Fruit fly (Drosophila melanogaster) whole organism, pupa: Measurements from ENCODE around the gene scrt.

Experiments
- CG10348 ChIP-seq: fragments of 200-800 bp; sonication (Bioruptor generic); IDR thresholded peaks from 2 replicates; pipeline ENCODE4 v1.3.6; 2022; ENCODE audit warnings: missing biosample characterization, missing genetic modification characterization
- CG12605 ChIP-seq: fragments of 200-800 bp; sonication (Bioruptor generic); IDR thresholded peaks from 2 replicates; pipeline ENCODE4 v1.3.6; 2022; ENCODE audit warnings: missing biosample characterization, missing genetic modification characterization
- CG13204 ChIP-seq: fragments of 200-800 bp; sonication (Bioruptor generic); optimal IDR thresholded peaks from 2 replicates; lab custom pipeline; 2018; ENCODE audit warnings: missing biosample characterization, mild to moderate bottlenecking, missing genetic modification characterization, moderate library complexity
- CG14655 ChIP-seq: fragments of 200-800 bp; sonication (Bioruptor generic); optimal IDR thresholded peaks from 3 replicates; lab custom pipeline; 2017; ENCODE audit warnings: mild to moderate bottlenecking, missing biosample characterization, missing genetic modification reagents, missing genetic modification characterization
- CG15710 ChIP-seq: fragments of 200-800 bp; sonication (Bioruptor generic); optimal IDR thresholded peaks from 2 replicates; lab custom pipeline; 2018; ENCODE audit warnings: missing biosample characterization, mild to moderate bottlenecking, missing genetic modification characterization, moderate library complexity
- CG17806 ChIP-seq: fragments of 200-800 bp; sonication (Bioruptor generic); optimal IDR thresholded peaks from 2 replicates; lab custom pipeline; 2018; ENCODE audit warnings: missing biosample characterization, mild to moderate bottlenecking, missing genetic modification characterization, moderate library complexity
- CG32121 ChIP-seq: fragments of 200-800 bp; sonication (Bioruptor generic); IDR thresholded peaks from 2 replicates; pipeline ENCODE4 v1.3.6; 2022; ENCODE audit warnings: missing biosample characterization, missing genetic modification characterization
- CG34367 ChIP-seq: fragments of 200-800 bp; sonication (Bioruptor generic); optimal IDR thresholded peaks from 2 replicates; lab custom pipeline; 2018; ENCODE audit warnings: missing biosample characterization, mild to moderate bottlenecking, missing genetic modification characterization
- CG4496 ChIP-seq: fragments of 200-800 bp; sonication (Bioruptor generic); IDR thresholded peaks from 3 replicates; pipeline ENCODE4 v1.3.6; 2022; ENCODE audit warnings: missing biosample characterization, missing genetic modification characterization
- CG8159 ChIP-seq: fragments of 200-800 bp; sonication (Bioruptor generic); optimal IDR thresholded peaks from 3 replicates; lab custom pipeline; 2018; ENCODE audit warnings: missing biosample characterization, mild to moderate bottlenecking, missing genetic modification characterization, moderate library complexity
- CG8301 ChIP-seq: fragments of 200-800 bp; sonication (Bioruptor generic); optimal IDR thresholded peaks from 2 replicates; lab custom pipeline; 2018; ENCODE audit warnings: missing biosample characterization, mild to moderate bottlenecking, missing genetic modification characterization
- CG9948 ChIP-seq: fragments of 200-800 bp; sonication (Bioruptor generic); optimal IDR thresholded peaks from 2 replicates; lab custom pipeline; 2018; ENCODE audit warnings: missing biosample characterization, mild to moderate bottlenecking, missing genetic modification characterization, moderate library complexity
- D1 ChIP-seq: fragments of 200-800 bp; sonication (Bioruptor generic); optimal IDR thresholded peaks from 2 replicates; lab custom pipeline; 2018; ENCODE audit warnings: missing biosample characterization, mild to moderate bottlenecking, missing genetic modification characterization, moderate library complexity
- EcR ChIP-seq: fragments of 200-800 bp; sonication (Bioruptor generic); optimal IDR thresholded peaks from 3 replicates; lab custom pipeline; 2019; ENCODE audit warnings: missing biosample characterization, missing genetic modification characterization, mild to moderate bottlenecking, moderate library complexity, missing genetic modification reagents
- Ets98B ChIP-seq: fragments of 200-800 bp; sonication (Bioruptor generic); IDR thresholded peaks from 2 replicates; pipeline ENCODE4 v1.3.6; 2022; ENCODE audit warnings: missing biosample characterization, missing genetic modification characterization
- Pif1A ChIP-seq: fragments of 200-800 bp; sonication (Bioruptor generic); optimal IDR thresholded peaks from 3 replicates; lab custom pipeline; 2016; ENCODE audit warnings: missing biosample characterization, missing genetic modification characterization
- Pif1B ChIP-seq: fragments of 200-800 bp; sonication (Bioruptor generic); optimal IDR thresholded peaks from 3 replicates; lab custom pipeline; 2016; ENCODE audit warnings: missing biosample characterization, missing genetic modification characterization
- Snoo ChIP-seq: fragments of 200-800 bp; sonication (Bioruptor generic); optimal IDR thresholded peaks from 3 replicates; lab custom pipeline; 2017; ENCODE audit warnings: missing biosample characterization, mild to moderate bottlenecking, missing genetic modification characterization, inconsistent platforms
- fd96Ca ChIP-seq: fragments of 200-800 bp; sonication (Bioruptor generic); IDR thresholded peaks from 3 replicates; pipeline ENCODE4 v1.3.6; 2022; ENCODE audit warnings: missing biosample characterization, missing genetic modification characterization
- gl ChIP-seq: fragments of 200-800 bp; sonication (Bioruptor generic); optimal IDR thresholded peaks from 2 replicates; lab custom pipeline; 2018; ENCODE audit warnings: missing biosample characterization, mild to moderate bottlenecking, missing genetic modification characterization
- rn ChIP-seq: fragments of 200-800 bp; sonication (Bioruptor generic); IDR thresholded peaks from 2 replicates; pipeline ENCODE4 v1.3.6; 2022; ENCODE audit warnings: missing biosample characterization, missing genetic modification characterization

Gene scrt

dm6 chr3L:4018228-4018928 lies 34.7 kb downstream of the scrt start, which contains the start of gene FoxL1:
Gene FoxL1, plus strand, starts transcription at chr3L:4018878.
- TF ChIP-seq CG8159 = peak; percentile 15
- TF ChIP-seq EcR (GFP tag; lab: Kevin White, UChicago) = no peak
- no peak for TF ChIP-seq CG10348 (GFP tag; lab: Robert Waterston, UW)
- TF ChIP-seq gl (tag; lab: Kevin White, UChicago) = no peak
- no peak for TF ChIP-seq CG8301 (tag; lab: Kevin White, UChicago)
- TF ChIP-seq CG4496 (GFP tag; lab: Robert Waterston, UW) = no peak
- TF ChIP-seq CG9948 (tag; lab: Kevin White, UChicago) = no peak

- TF ChIP-seq EcR (GFP tag; lab: Kevin White, UChicago) (no peak), Snoo (tag; lab: Kevin White, UChicago) (no peak), Ets98B (no peak)
Measured at dm6 chr3L:4021260-4021831, 37.6 kb downstream of the scrt start, which contains the start of gene Mul1. Gene Mul1, plus strand, starts transcription at chr3L:4021457.

DNA sequence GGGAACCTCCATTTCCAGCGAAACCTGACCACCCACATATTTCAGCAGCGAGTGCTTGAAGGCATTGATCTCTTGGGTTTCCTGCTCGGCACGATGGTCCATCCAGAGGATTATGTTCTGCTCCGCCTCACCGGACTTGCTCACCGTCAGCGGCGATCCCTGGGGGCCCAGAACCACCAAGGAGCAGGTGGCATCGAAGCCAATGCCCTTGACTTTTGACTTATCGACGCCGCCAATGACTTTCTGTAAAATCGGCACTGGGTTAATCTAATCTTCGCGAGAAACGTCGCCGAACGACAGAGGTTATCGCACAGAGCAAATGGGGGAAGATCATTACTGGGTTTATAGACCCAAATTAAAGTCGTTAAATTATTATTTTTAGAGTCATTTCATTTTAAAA lies 40.8 kb downstream of the scrt start:
- no peak for TF ChIP-seq rn (GFP tag; lab: Robert Waterston, UW)
- TF ChIP-seq CG8159 = no peak
- no peak for TF ChIP-seq Snoo (tag; lab: Kevin White, UChicago)
- no peak for TF ChIP-seq CG15710 (tag; lab: Kevin White, UChicago)
- no peak for TF ChIP-seq Pif1A (GFP tag; lab: Kevin White, UChicago)
- TF ChIP-seq CG8301 (tag; lab: Kevin White, UChicago) = no peak
- no peak for TF ChIP-seq CG32121 (GFP tag; lab: Robert Waterston, UW)
- no peak for TF ChIP-seq CG34367 (tag; lab: Kevin White, UChicago)
- TF ChIP-seq CG4496 (GFP tag; lab: Robert Waterston, UW) = no peak
- TF ChIP-seq fd96Ca (GFP tag; lab: Robert Waterston, UW) = no peak
- no peak for TF ChIP-seq CG14655 (GFP tag; lab: Kevin White, UChicago)
- no peak for TF ChIP-seq CG10348 (GFP tag; lab: Robert Waterston, UW)
- TF ChIP-seq gl (tag; lab: Kevin White, UChicago) = no peak
- no peak for TF ChIP-seq CG9948 (tag; lab: Kevin White, UChicago)
- TF ChIP-seq Ets98B = no peak

DNA sequence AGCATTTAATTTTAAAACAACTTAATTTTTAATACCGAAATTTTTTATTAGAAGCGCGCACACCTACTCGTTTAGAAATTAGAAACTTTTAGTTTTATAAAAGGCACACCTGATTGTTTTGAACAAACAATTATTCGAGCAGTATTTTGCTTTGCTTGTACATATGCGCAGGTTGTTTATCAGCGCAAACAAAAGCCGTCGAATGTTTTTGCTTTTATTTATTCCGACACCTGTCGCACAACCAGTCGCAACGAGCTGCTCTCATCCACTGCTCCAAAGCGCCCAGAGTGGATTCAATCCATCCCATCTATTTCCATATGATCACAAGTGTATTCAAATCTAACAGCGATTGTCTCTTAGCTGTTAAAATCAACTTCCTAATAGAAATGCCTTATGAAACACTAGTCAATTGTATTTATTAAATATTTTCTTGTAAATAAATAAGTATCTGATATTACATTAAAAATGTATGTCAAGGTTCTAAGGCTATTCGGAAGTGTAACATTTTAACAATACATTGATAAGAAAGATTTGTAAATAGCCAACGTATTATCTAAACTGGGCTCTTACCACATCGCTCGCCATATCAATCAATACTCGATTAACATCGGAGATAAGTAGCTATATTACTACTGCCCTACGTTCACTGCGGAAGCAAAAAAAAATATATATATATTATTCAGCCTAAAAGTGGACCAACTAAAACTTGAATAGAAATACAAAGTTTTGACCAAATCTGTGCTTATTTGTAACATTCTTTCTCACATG lies 42.2 kb downstream of the scrt start, which contains the start of gene CG11594:
TSS of gene CG11594 (minus strand) at position 274 of the 768 bp plus-strand sequence.
- TF ChIP-seq CG4496 (GFP tag; lab: Robert Waterston, UW) (no peak), CG17806 (tag; lab: Kevin White, UChicago) (no peak), Pif1A (GFP tag; lab: Kevin White, UChicago) (no peak), CG32121 (GFP tag; lab: Robert Waterston, UW) (no peak), rn (GFP tag; lab: Robert Waterston, UW) (no peak), CG14655 (GFP tag; lab: Kevin White, UChicago) (no peak), CG8159 (no peak), CG13204 (GFP tag; lab: Kevin White, UChicago) (no peak), Pif1B (GFP tag; lab: Kevin White, UChicago) (no peak), fd96Ca (GFP tag; lab: Robert Waterston, UW) (no peak), D1 (tag; lab: Kevin White, UChicago) (no peak), CG8301 (tag; lab: Kevin White, UChicago) (no peak), gl (tag; lab: Kevin White, UChicago) (no peak), Ets98B (no peak), CG9948 (tag; lab: Kevin White, UChicago) (no peak), Snoo (tag; lab: Kevin White, UChicago) (no peak), CG12605 (GFP tag; lab: Robert Waterston, UW) (no peak), CG34367 (tag; lab: Kevin White, UChicago) (no peak), CG10348 (GFP tag; lab: Robert Waterston, UW) (no peak), CG15710 (tag; lab: Kevin White, UChicago) (no peak)

- TF ChIP-seq fd96Ca (GFP tag; lab: Robert Waterston, UW) (no peak), Pif1A (GFP tag; lab: Kevin White, UChicago) (no peak), EcR (GFP tag; lab: Kevin White, UChicago) (no peak), CG15710 (tag; lab: Kevin White, UChicago) (no peak), CG32121 (GFP tag; lab: Robert Waterston, UW) (no peak), Pif1B (GFP tag; lab: Kevin White, UChicago) (no peak), rn (GFP tag; lab: Robert Waterston, UW) (no peak), CG17806 (tag; lab: Kevin White, UChicago) (no peak), CG34367 (tag; lab: Kevin White, UChicago) (no peak)
Measured at dm6 chr3L:4026506-4026868, 42.8 kb downstream of the scrt start, which contains the start of gene Gr64a. Gene Gr64a, plus strand, starts transcription at chr3L:4026769.
